Fruit fly (Drosophila melanogaster) whole organism, adult: Measurements from ENCODE around the gene Oseg4.

Experiments
- CG11617 ChIP-seq: fragments of 200-800 bp; sonication (Bioruptor generic); optimal IDR thresholded peaks from 2 replicates; lab custom pipeline; 2017; ENCODE audit warnings: mild to moderate bottlenecking, missing biosample characterization, missing genetic modification reagents, missing genetic modification characterization
- CG12768 ChIP-seq: fragments of 200-800 bp; sonication (Bioruptor generic); optimal IDR thresholded peaks from 2 replicates; lab custom pipeline; 2017; ENCODE audit warnings: missing biosample characterization, missing genetic modification characterization, mild to moderate bottlenecking, moderate library complexity, missing genetic modification reagents
- CG14711 ChIP-seq: fragments of 200-800 bp; sonication (Bioruptor generic); optimal IDR thresholded peaks from 2 replicates; lab custom pipeline; 2018; ENCODE audit warnings: missing biosample characterization, mild to moderate bottlenecking, missing genetic modification characterization, moderate library complexity
- CG1620 ChIP-seq: fragments of 200-800 bp; sonication (Bioruptor generic); optimal IDR thresholded peaks from 2 replicates; lab custom pipeline; 2016; ENCODE audit warnings: missing biosample characterization, missing genetic modification characterization
- CG33017 ChIP-seq: fragments of 200-800 bp; sonication (Bioruptor generic); optimal IDR thresholded peaks from 2 replicates; lab custom pipeline; 2018; ENCODE audit warnings: missing biosample characterization, mild to moderate bottlenecking, missing genetic modification characterization, moderate library complexity
- CG5204 ChIP-seq: fragments of 200-800 bp; sonication (Bioruptor generic); optimal IDR thresholded peaks from 2 replicates; lab custom pipeline; 2016; ENCODE audit warnings: missing biosample characterization, missing genetic modification characterization
- CG7045 ChIP-seq: fragments of 200-800 bp; sonication (Bioruptor generic); optimal IDR thresholded peaks from 2 replicates; lab custom pipeline; 2017; ENCODE audit warnings: missing biosample characterization, mild to moderate bottlenecking, missing genetic modification characterization
- CG7101 ChIP-seq: fragments of 200-800 bp; sonication (Bioruptor generic); optimal IDR thresholded peaks from 2 replicates; lab custom pipeline; 2018; ENCODE audit warnings: missing biosample characterization, mild to moderate bottlenecking, missing genetic modification characterization, moderate library complexity
- Clk ChIP-seq: fragments of 200-800 bp; sonication (Bioruptor generic); optimal IDR thresholded peaks from 2 replicates; lab custom pipeline; 2017; ENCODE audit warnings: missing biosample characterization, missing genetic modification characterization
- Crg-1 ChIP-seq: fragments of 200-800 bp; sonication (Bioruptor generic); optimal IDR thresholded peaks from 2 replicates; lab custom pipeline; 2016; ENCODE audit warnings: missing biosample characterization, missing genetic modification characterization
- Hr96 ChIP-seq: fragments of 200-800 bp; sonication (Bioruptor generic); optimal IDR thresholded peaks from 2 replicates; lab custom pipeline; 2016; ENCODE audit warnings: missing biosample characterization, missing genetic modification characterization
- Mnt ChIP-seq: fragments of 200-800 bp; sonication (Bioruptor generic); optimal IDR thresholded peaks from 2 replicates; lab custom pipeline; 2016; ENCODE audit warnings: missing biosample characterization, mild to moderate bottlenecking, missing genetic modification characterization
- bab1 ChIP-seq: fragments of 200-800 bp; sonication (Bioruptor generic); optimal IDR thresholded peaks from 3 replicates; lab custom pipeline; 2019; ENCODE audit warnings: missing biosample characterization, mild to moderate bottlenecking, missing genetic modification characterization, moderate library complexity
- cic ChIP-seq: fragments of 200-800 bp; sonication (Bioruptor generic); optimal IDR thresholded peaks from 2 replicates; lab custom pipeline; 2017; ENCODE audit warnings: missing biosample characterization, mild to moderate bottlenecking, missing genetic modification characterization, moderate library complexity
- cnc ChIP-seq, 2 experiments: fragments of >200 bp; optimal IDR thresholded peaks; 2 replicates each; lab custom pipeline; 2017
- kay ChIP-seq: fragments of 200-800 bp; sonication (Bioruptor generic); peaks from one replicate; lab custom pipeline; 2016; ENCODE audit warnings: missing biosample characterization, missing genetic modification characterization, borderline replicate concordance
- ovo ChIP-seq: fragments of 200-800 bp; sonication (Bioruptor generic); optimal IDR thresholded peaks from 2 replicates; lab custom pipeline; 2016; ENCODE audit warnings: missing biosample characterization, missing genetic modification characterization
- pad ChIP-seq: fragments of 200-800 bp; sonication (Bioruptor generic); optimal IDR thresholded peaks from 3 replicates; lab custom pipeline; 2017; ENCODE audit warnings: missing biosample characterization, missing genetic modification characterization, mild to moderate bottlenecking, moderate library complexity, missing genetic modification reagents
- tj ChIP-seq: fragments of 200-800 bp; sonication (Bioruptor generic); optimal IDR thresholded peaks from 3 replicates; lab custom pipeline; 2017; ENCODE audit warnings: missing biosample characterization, mild to moderate bottlenecking, missing genetic modification characterization, moderate library complexity
- toe ChIP-seq: fragments of 200-800 bp; sonication (Bioruptor generic); optimal IDR thresholded peaks from 2 replicates; lab custom pipeline; 2016; ENCODE audit warnings: missing biosample characterization, missing genetic modification characterization

Gene Oseg4

DNA sequence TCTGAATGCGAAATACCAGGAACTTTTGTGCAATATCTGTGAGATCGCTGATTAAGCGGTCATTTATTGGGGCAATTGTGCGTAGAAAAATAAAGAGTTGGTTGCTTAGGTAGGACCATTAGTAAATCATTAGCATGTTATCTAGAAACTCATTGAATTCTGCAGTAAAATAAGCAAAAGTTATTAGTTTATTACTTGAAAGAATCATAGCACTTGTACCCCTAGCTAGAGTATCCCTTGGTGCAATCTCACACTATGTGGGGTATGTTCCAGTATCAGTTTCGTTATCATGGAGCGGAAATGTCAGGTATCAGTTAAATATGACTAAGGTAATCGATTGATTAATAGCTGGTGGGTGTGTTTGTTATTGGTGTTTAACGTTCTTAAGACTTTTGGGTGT, 9.9 kb upstream of the Oseg4 start:
- TF ChIP-seq Mnt (GFP tag; lab: Kevin White, UChicago), result no peak
- TF ChIP-seq cic (GFP tag; lab: Kevin White, UChicago), result peak; percentile 22
- no peak for TF ChIP-seq CG14711 (tag; lab: Kevin White, UChicago)
- TF ChIP-seq cnc (optimal IDR thresholded peaks at IDR 0.05; lab: Kevin White, UChicago), result no peak

DNA sequence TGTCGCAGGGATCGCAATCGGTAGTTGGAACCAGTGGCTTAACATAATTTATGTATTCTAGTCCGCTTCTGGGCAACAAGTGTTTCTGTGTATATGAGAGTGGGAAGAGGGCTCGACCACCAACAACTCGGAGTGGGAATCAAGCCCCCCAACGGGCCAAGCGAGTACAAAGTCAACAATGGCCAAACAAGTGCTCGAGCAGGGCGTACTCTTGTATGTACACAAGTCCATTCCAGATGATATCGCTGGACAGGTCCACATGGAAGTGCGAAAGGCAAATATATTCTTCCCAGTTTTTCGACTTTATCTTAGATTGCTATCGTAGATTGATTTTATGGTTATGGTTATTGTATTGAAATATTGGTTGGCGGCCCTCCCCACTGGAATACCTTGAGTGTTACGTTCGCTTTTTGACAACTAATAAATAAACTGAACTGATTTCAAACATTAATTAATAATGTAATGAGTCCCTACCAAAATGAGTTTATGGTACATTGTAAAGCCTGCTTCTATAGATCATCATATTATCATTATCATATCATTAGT, 7.1 kb upstream of the Oseg4 start:
- peak; percentile 64 for TF ChIP-seq cic (GFP tag; lab: Kevin White, UChicago)
- peak; percentile 3 for TF ChIP-seq CG7045 (GFP tag; lab: Kevin White, UChicago)
- TF ChIP-seq kay, result peak; percentile 50
- TF ChIP-seq Crg-1, result no peak
- no peak for TF ChIP-seq CG11617 (GFP tag; lab: Kevin White, UChicago)

DNA sequence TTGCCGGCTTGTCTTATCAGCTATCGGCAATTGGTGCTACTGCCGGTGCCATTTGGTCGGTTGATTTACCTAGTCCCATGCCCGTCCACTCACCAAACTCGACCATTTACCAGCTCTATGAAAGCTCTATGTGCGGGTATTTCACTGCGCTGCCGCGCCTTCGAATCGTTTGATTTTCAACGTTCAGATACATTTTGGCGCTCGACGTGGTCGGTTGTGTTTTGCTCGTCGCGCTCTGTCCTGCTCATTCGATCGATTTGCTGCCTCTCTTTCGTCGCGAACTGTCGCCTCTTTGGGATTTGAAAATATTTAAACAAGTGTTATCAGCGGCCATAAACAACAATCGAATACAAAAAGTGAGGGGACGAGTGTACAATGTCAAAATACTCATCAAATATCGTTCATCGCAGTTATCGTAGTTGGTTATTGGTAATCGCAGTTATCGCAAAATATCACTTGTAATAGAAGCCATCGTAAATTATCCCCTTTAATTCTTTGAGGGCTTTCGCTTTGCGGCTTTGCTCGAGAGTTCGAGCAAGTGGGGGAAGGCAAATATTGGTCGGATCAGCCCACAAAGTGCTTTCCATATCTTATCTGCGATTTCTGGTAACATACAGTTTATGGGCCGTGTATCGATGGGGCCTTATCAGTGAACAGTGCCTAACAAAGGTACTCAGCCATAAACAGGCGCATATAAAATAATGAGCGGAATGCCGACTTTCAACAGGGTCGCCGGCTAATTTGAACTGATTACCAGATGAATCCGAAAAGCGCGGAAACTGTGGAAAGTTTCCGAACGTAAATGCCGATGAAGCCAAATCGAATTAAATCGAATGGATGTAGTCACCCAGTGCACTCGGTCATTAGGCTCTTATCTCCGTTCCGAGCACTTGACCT, 6.3 kb upstream of the Oseg4 start:
- TF ChIP-seq toe (GFP tag; lab: Kevin White, UChicago), result no peak
- no peak for TF ChIP-seq CG1620
- peak; percentile 27 for TF ChIP-seq CG12768 (GFP tag; lab: Kevin White, UChicago)
- peak; percentile 2 for TF ChIP-seq CG5204
- peak; percentile 23 for TF ChIP-seq Mnt (GFP tag; lab: Kevin White, UChicago)
- peak; percentile 12 for TF ChIP-seq tj (GFP tag; lab: Kevin White, UChicago)
- TF ChIP-seq cic (GFP tag; lab: Kevin White, UChicago), result peak; percentile 66
- TF ChIP-seq pad (GFP tag; lab: Kevin White, UChicago), result peak; percentile 1

- TF ChIP-seq CG12768 (GFP tag; lab: Kevin White, UChicago), result no peak
- no peak for TF ChIP-seq Crg-1
- TF ChIP-seq Clk (GFP tag; lab: Kevin White, UChicago), result no peak
- TF ChIP-seq toe (GFP tag; lab: Kevin White, UChicago), result peak; percentile 8
- peak; percentile 12 for TF ChIP-seq CG5204
- TF ChIP-seq kay, result no peak
- TF ChIP-seq CG1620, result no peak
These were observed 5.5 kb upstream of the Oseg4 start for dm6 chr3L:1741107-1741506.

dm6 chr3L:1740129-1740975, 4.8 kb upstream of the Oseg4 start:
- TF ChIP-seq CG5204, result peak; percentile 15
- TF ChIP-seq CG33017 (tag; lab: Kevin White, UChicago), result peak; percentile 44
- peak; percentile 7 for TF ChIP-seq Hr96 (GFP tag; lab: Kevin White, UChicago)
- no peak for TF ChIP-seq toe (GFP tag; lab: Kevin White, UChicago)
- TF ChIP-seq CG14711 (tag; lab: Kevin White, UChicago), result no peak
- TF ChIP-seq CG11617 (GFP tag; lab: Kevin White, UChicago), result no peak
- no peak for TF ChIP-seq ovo
- no peak for TF ChIP-seq CG1620
- TF ChIP-seq tj (GFP tag; lab: Kevin White, UChicago), result peak; percentile 33
- TF ChIP-seq cnc (optimal IDR thresholded peaks at IDR 0.05; lab: Kevin White, UChicago), result no peak
- no peak for TF ChIP-seq kay
- TF ChIP-seq Crg-1, result peak; percentile 25
- TF ChIP-seq CG7045 (GFP tag; lab: Kevin White, UChicago), result no peak
- TF ChIP-seq bab1, result peak; percentile 16

DNA sequence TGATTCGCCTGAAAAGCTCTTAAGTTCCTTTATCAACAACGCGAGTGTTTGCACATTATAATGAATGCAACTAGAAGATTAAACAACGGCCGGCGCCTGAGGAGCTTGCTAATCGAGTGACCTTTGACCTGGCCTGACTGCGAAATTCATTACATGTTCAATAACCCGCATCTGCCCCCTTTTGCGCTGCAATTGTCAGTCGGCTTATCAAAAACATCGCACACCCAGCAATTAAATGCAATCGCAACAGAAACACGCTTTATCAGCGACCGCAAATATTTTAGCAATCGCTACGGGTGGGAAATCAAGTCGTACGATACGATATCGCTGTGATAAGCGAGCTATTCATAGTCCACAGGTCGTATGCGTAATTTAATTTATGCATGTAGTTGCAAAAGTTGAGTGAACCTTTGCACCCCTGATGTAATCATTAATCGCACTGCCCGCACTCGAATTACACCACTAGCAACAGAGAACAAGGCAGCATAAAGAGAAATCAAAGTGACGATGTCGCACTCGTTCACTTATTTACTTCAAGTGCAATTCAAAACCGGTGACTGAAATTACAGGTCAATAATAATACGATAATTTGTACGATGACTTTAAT, 4.1 kb upstream of the Oseg4 start:
- no peak for TF ChIP-seq cnc (optimal IDR thresholded peaks at IDR 0.05; lab: Kevin White, UChicago)
- TF ChIP-seq CG1620, result no peak
- no peak for TF ChIP-seq CG7045 (GFP tag; lab: Kevin White, UChicago)
- no peak for TF ChIP-seq pad (GFP tag; lab: Kevin White, UChicago)
- no peak for TF ChIP-seq CG5204
- TF ChIP-seq CG7101, result no peak
- no peak for TF ChIP-seq Mnt (GFP tag; lab: Kevin White, UChicago)
- TF ChIP-seq Hr96 (GFP tag; lab: Kevin White, UChicago), result no peak
- no peak for TF ChIP-seq CG33017 (tag; lab: Kevin White, UChicago)
- no peak for TF ChIP-seq bab1
- TF ChIP-seq CG14711 (tag; lab: Kevin White, UChicago), result no peak
- TF ChIP-seq tj (GFP tag; lab: Kevin White, UChicago), result peak; percentile 90
- peak; percentile 43 for TF ChIP-seq CG12768 (GFP tag; lab: Kevin White, UChicago)
- peak; percentile 47 for TF ChIP-seq cic (GFP tag; lab: Kevin White, UChicago)
- no peak for TF ChIP-seq Crg-1
- TF ChIP-seq kay, result no peak
- no peak for TF ChIP-seq toe (GFP tag; lab: Kevin White, UChicago)
- TF ChIP-seq CG11617 (GFP tag; lab: Kevin White, UChicago), result no peak
- no peak for TF ChIP-seq ovo
- no peak for TF ChIP-seq Clk (GFP tag; lab: Kevin White, UChicago)
